Worm (Caenorhabditis elegans): Measurements from ENCODE around the gene nhr-96.

nhr-96 gene

DNA sequence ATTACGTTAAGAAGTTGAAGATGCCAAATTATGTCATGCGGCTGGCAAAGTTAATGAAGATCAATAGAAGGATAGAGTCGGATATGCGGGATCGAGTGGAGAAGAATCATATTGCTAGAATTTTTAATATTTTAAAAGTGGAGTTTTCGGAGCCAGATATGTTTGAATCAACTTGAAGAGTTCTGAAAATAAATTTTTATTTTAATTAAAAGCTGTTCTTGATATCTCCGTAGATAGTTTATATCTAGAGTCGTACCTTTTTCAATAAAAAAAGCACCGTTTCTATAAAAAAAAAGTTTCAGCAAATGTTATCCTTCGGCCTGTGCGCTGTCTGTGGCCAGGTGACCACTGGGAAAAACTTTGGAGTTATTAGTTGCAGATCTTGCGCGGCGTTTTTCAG lies at the start of gene nhr-96:
Gene nhr-96, plus strand, starts transcription at position 301 of the 400 bp plus-strand sequence.
- TF ChIP-seq R02D3.7 (tag; optimal IDR thresholded peaks at IDR 0.05) (no peak), lin-39 (tag; optimal IDR thresholded peaks at IDR 0.05) (no peak), C34F6.9 (tag; optimal IDR thresholded peaks at IDR 0.05) (no peak), ZK546.5 (tag; optimal IDR thresholded peaks at IDR 0.05) (no peak), Y55F3AM.14 (GFP tag; optimal IDR thresholded peaks at IDR 0.05) (no peak), nhr-6 (tag; optimal IDR thresholded peaks at IDR 0.05) (no peak), nhr-25 (tag; optimal IDR thresholded peaks at IDR 0.05) (no peak), alr-1 (tag; optimal IDR thresholded peaks at IDR 0.05) (no peak), sma-3 (GFP tag; optimal IDR thresholded peaks at IDR 0.05) (no peak), ztf-4 (tag; optimal IDR thresholded peaks at IDR 0.05) (no peak), zag-1 (tag; optimal IDR thresholded peaks at IDR 0.05) (no peak), lsy-2 (tag; optimal IDR thresholded peaks at IDR 0.05) (no peak), sem-4 (tag; optimal IDR thresholded peaks at IDR 0.05) (no peak), peb-1 (tag; optimal IDR thresholded peaks at IDR 0.05) (no peak), nhr-23 (tag; optimal IDR thresholded peaks at IDR 0.05) (no peak), skn-1 (tag; optimal IDR thresholded peaks at IDR 0.05) (no peak), elt-1 (tag; optimal IDR thresholded peaks at IDR 0.05) (no peak), nhr-77 (tag; optimal IDR thresholded peaks at IDR 0.05) (no peak)

ce11 chrV:2185486-2185885 lies 47.8 kb upstream of the nhr-96 start:
- TF ChIP-seq lin-11 (tag; optimal IDR thresholded peaks at IDR 0.05) (no peak), elt-3 (tag; optimal IDR thresholded peaks at IDR 0.05) (no peak), sem-4 (tag; optimal IDR thresholded peaks at IDR 0.05) (no peak), egl-27 (tag; optimal IDR thresholded peaks at IDR 0.05) (no peak), lin-39 (tag; optimal IDR thresholded peaks at IDR 0.05) (no peak), mbf-1 (tag; optimal IDR thresholded peaks at IDR 0.05) (no peak), nhr-11 (tag; optimal IDR thresholded peaks at IDR 0.05) (no peak), ama-1 (optimal IDR thresholded peaks at IDR 0.05) (no peak), C34F6.9 (tag; optimal IDR thresholded peaks at IDR 0.05) (no peak), blmp-1 (tag; optimal IDR thresholded peaks at IDR 0.05; ENCODE audit: insufficient read depth) (no peak), ztf-11 (tag; optimal IDR thresholded peaks at IDR 0.05) (no peak), F13H6.1 (tag; optimal IDR thresholded peaks at IDR 0.05) (no peak), peb-1 (tag; optimal IDR thresholded peaks at IDR 0.05) (no peak), ZK546.5 (tag; optimal IDR thresholded peaks at IDR 0.05) (no peak), sma-3 (GFP tag; optimal IDR thresholded peaks at IDR 0.05) (no peak)

DNA sequence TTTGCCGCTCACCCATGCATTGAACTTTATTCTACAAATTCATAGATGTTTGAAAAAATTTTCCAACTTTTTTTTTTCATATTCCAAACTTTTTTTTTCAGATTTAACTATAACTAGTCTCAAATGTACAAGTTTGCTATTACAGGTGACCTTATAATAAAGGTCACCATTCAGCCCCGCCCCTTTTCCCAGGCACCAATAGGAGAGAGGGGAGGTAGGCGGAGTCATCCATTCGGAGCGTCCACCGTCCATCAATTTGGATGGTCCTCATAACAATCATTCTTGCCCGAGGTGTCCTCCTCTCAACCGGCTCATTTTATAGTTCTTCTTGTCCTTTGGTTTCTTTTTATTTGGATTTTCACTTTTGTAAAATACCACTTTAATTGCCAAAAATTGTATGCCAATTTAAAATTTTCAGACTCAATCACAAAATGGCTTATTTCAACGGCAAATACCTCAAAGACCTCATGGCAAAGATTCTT lies 45.4 kb upstream of the nhr-96 start, which contains the start of gene Y5H2B.3:
Gene Y5H2B.3, plus strand, starts transcription at position 432 of the 482 bp plus-strand sequence.
- TF ChIP-seq unc-39 (tag; optimal IDR thresholded peaks at IDR 0.05) (no peak), unc-55 (GFP tag; optimal IDR thresholded peaks at IDR 0.05) (no peak)

ce11 chrV:2190383-2190782 lies 42.9 kb upstream of the nhr-96 start:
- no peak for TF ChIP-seq nhr-21 (tag; optimal IDR thresholded peaks at IDR 0.05)
- no peak for TF ChIP-seq fos-1 (tag; optimal IDR thresholded peaks at IDR 0.05)

DNA sequence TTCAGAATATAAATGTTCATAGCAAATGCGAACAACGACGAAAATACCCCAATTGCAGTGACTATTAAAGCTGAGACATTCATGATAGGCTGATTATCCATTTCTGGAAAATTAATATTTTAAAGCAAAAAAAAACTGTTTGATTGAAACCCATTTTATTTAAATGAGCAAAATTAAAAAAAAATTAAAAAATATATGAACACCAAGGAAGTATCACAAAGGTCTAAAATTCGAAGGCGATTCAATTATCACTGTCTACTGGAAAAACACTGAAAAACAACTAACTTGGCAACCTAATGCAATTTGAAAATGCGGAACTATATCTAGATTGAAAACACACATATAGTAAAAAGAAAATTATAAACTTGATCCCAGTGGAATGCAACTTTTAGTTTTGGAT lies 42.2 kb upstream of the nhr-96 start, which contains the start of gene srbc-42:
Gene srbc-42, minus strand, starts transcription at position 101 of the 400 bp plus-strand sequence.
- no peak for TF ChIP-seq dmd-4 (tag; optimal IDR thresholded peaks at IDR 0.05)
- TF ChIP-seq ceh-16 (tag; optimal IDR thresholded peaks at IDR 0.05) = no peak
- TF ChIP-seq Y55F3AM.14 (GFP tag; optimal IDR thresholded peaks at IDR 0.05) = no peak
- no peak for TF ChIP-seq ceh-82 (tag; optimal IDR thresholded peaks at IDR 0.05)
- no peak for TF ChIP-seq egl-27 (tag; optimal IDR thresholded peaks at IDR 0.05)
- no peak for TF ChIP-seq sem-4 (tag; optimal IDR thresholded peaks at IDR 0.05)
- no peak for TF ChIP-seq nhr-25 (tag; optimal IDR thresholded peaks at IDR 0.05)

ce11 chrV:2192117-2192516 lies 41.2 kb upstream of the nhr-96 start, which contains the start of gene nhr-13:
Gene nhr-13, plus strand, starts transcription at chrV:2192485.
- TF ChIP-seq nhr-77 (tag; optimal IDR thresholded peaks at IDR 0.05) (no peak), nhr-10 (tag; optimal IDR thresholded peaks at IDR 0.05) (no peak), sma-9 (GFP tag; optimal IDR thresholded peaks at IDR 0.05) (peak; percentile 32), sma-9 (tag; optimal IDR thresholded peaks at IDR 0.05) (no peak), ceh-82 (tag; optimal IDR thresholded peaks at IDR 0.05) (no peak), mdl-1 (tag; optimal IDR thresholded peaks at IDR 0.05) (no peak), fos-1 (tag; optimal IDR thresholded peaks at IDR 0.05) (peak; percentile 15), mab-5 (tag; optimal IDR thresholded peaks at IDR 0.05) (no peak), lsy-2 (tag; optimal IDR thresholded peaks at IDR 0.05) (no peak), Y55F3AM.14 (GFP tag; optimal IDR thresholded peaks at IDR 0.05) (no peak), crh-2 (tag; optimal IDR thresholded peaks at IDR 0.05) (peak; percentile 13), nhr-6 (tag; optimal IDR thresholded peaks at IDR 0.05) (no peak), zag-1 (tag; optimal IDR thresholded peaks at IDR 0.05) (no peak), aly-2 (tag; optimal IDR thresholded peaks at IDR 0.05) (no peak), mbf-1 (tag; optimal IDR thresholded peaks at IDR 0.05) (no peak), gmeb-1 (tag; optimal IDR thresholded peaks at IDR 0.05) (peak; percentile 43)
